Fruit fly (Drosophila melanogaster): ENCODE data around the gene Oatp33Ea.

Oatp33Ea gene

dm6 chr2L:12475308-12475707 is 29.6 kb upstream of the Oatp33Ea start (continued):
- TF ChIP-seq Vsx1 (GFP tag; optimal IDR thresholded peaks at IDR 0.05), result peak; percentile 39
- peak; percentile 59 for TF ChIP-seq HHEX (GFP tag; optimal IDR thresholded peaks at IDR 0.05)
- peak; percentile 78 for TF ChIP-seq sug (tag; optimal IDR thresholded peaks at IDR 0.05)
- peak; percentile 74 for TF ChIP-seq Fer1 (GFP tag; optimal IDR thresholded peaks at IDR 0.05)
- TF ChIP-seq z (GFP tag; IDR thresholded peaks at IDR 0.05), result no peak
- TF ChIP-seq scrt (GFP tag; optimal IDR thresholded peaks at IDR 0.05), result peak; percentile 43
- TF ChIP-seq CG18599 (GFP tag; optimal IDR thresholded peaks at IDR 0.05), result peak; percentile 53
- 0 out of 2 replicates have a peak, but pooled peaks have one; percentile 16 for TF ChIP-seq CG32532 (GFP tag; IDR thresholded peaks at IDR 0.05)
- TF ChIP-seq dmrt99B (tag; optimal IDR thresholded peaks at IDR 0.05), result peak; percentile 15
- TF ChIP-seq wor (GFP tag; IDR thresholded peaks at IDR 0.05), result no peak
- TF ChIP-seq slp2 (GFP tag; optimal IDR thresholded peaks at IDR 0.05), result no peak
- TF ChIP-seq cwo (GFP tag; optimal IDR thresholded peaks at IDR 0.05), result peak; percentile 30
- TF ChIP-seq HmgZ (tag; optimal IDR thresholded peaks at IDR 0.05), result peak; percentile 49
- TF ChIP-seq CG2129 (GFP tag; IDR thresholded peaks at IDR 0.05; ENCODE audit: partially characterized antibody), result no peak
- 0 out of 2 replicates have a peak, but pooled peaks have one; percentile 21 for TF ChIP-seq Xrp1 (GFP tag; IDR thresholded peaks at IDR 0.05)
- peak; percentile 95 for TF ChIP-seq sd (tag; optimal IDR thresholded peaks at IDR 0.05)
- no peak for TF ChIP-seq Spps (tag; optimal IDR thresholded peaks at IDR 0.05)
- TF ChIP-seq CG1024 (GFP tag; IDR thresholded peaks at IDR 0.05), result no peak
- TF ChIP-seq CG9727 (GFP tag; optimal IDR thresholded peaks at IDR 0.05), result peak; percentile 34
- no peak for TF ChIP-seq Six4 (GFP tag; optimal IDR thresholded peaks at IDR 0.05)
- TF ChIP-seq sens-2 (GFP tag; IDR thresholded peaks at IDR 0.05), result peak; percentile 18; the same call in 1 of the 2 replicates
- TF ChIP-seq CG1233 (GFP tag; optimal IDR thresholded peaks at IDR 0.05), result peak; percentile 15
- no peak for TF ChIP-seq Side (GFP tag; optimal IDR thresholded peaks at IDR 0.05)
- no peak for TF ChIP-seq CG6854 (GFP tag; optimal IDR thresholded peaks at IDR 0.05)
- TF ChIP-seq Hand (GFP tag; optimal IDR thresholded peaks at IDR 0.05), result peak; percentile 7
- peak; percentile 5 for TF ChIP-seq CG6683 (GFP tag; optimal IDR thresholded peaks at IDR 0.05)
- peak; percentile 59 for TF ChIP-seq Fer3 (tag; optimal IDR thresholded peaks at IDR 0.05)
- TF ChIP-seq bowl (GFP tag; IDR thresholded peaks at IDR 0.05), result no peak
- no peak for TF ChIP-seq prd (optimal IDR thresholded peaks at IDR 0.05)
- TF ChIP-seq prd (GFP tag; IDR thresholded peaks at IDR 0.05), result no peak
- peak; percentile 10 for TF ChIP-seq pfk (GFP tag; optimal IDR thresholded peaks at IDR 0.05)
- TF ChIP-seq CG31365 (tag; optimal IDR thresholded peaks at IDR 0.05), result peak; percentile 5
- peak; percentile 41; the same call in 1 of the 2 replicates for TF ChIP-seq sob (GFP tag; IDR thresholded peaks at IDR 0.05)
- TF ChIP-seq BtbVII (GFP tag; optimal IDR thresholded peaks at IDR 0.05), result peak; percentile 68
- no peak for TF ChIP-seq dan (GFP tag; IDR thresholded peaks at IDR 0.05)
- no peak for TF ChIP-seq Abd-B (GFP tag; optimal IDR thresholded peaks at IDR 0.05)
- peak; percentile 19 for TF ChIP-seq CG12769 (tag; optimal IDR thresholded peaks at IDR 0.05)
- TF ChIP-seq chm (GFP tag; IDR thresholded peaks at IDR 0.05), result peak; percentile 27; the same call in 1 of the 2 replicates
- peak in 1 of 2 experiments; percentile 16 for TF ChIP-seq Hr51 (GFP tag; optimal IDR thresholded peaks at IDR 0.05)
- TF ChIP-seq CG3281 (GFP tag; optimal IDR thresholded peaks at IDR 0.05), result peak; percentile 67
- TF ChIP-seq lilli (GFP tag; optimal IDR thresholded peaks at IDR 0.05), result peak; percentile 17
- peak; percentile 39 for TF ChIP-seq ATbp (GFP tag; optimal IDR thresholded peaks at IDR 0.05)
- TF ChIP-seq CG17568 (GFP tag; optimal IDR thresholded peaks at IDR 0.05), result peak; percentile 64
- TF ChIP-seq lab (GFP tag; optimal IDR thresholded peaks at IDR 0.05), result peak; percentile 83
- TF ChIP-seq CG15601 (tag; optimal IDR thresholded peaks at IDR 0.05), result no peak
- peak; percentile 38 for TF ChIP-seq CG12659 (GFP tag; optimal IDR thresholded peaks at IDR 0.05)
- peak; percentile 26 for TF ChIP-seq gem (tag; optimal IDR thresholded peaks at IDR 0.05)
- TF ChIP-seq Dp (GFP tag; optimal IDR thresholded peaks at IDR 0.05), result no peak
- TF ChIP-seq CG11504 (tag; optimal IDR thresholded peaks at IDR 0.05), result peak; percentile 4
- peak; percentile 73 for TF ChIP-seq rib (GFP tag; IDR thresholded peaks at IDR 0.05)
